Worm (Caenorhabditis elegans) whole organism, L4 larva: ENCODE data around the gene srsx-17.
A peak's percentile ranks its signal among the peaks of the same experiment; 100 is the strongest.

Experiments used
- F49E8.2 ChIP-seq: sonication (generic microtip); optimal IDR thresholded peaks from 2 replicates; lab custom pipeline; 2016; ENCODE audit warnings: missing compliant biosample characterization, mild to moderate bottlenecking, missing genetic modification characterization, borderline replicate concordance
- aly-2 ChIP-seq: sonication (generic microtip); optimal IDR thresholded peaks from 2 replicates; lab custom pipeline; 2018; ENCODE audit warnings: missing biosample characterization, missing genetic modification characterization
- dmd-9 ChIP-seq: fragments of 200-800 bp; sonication (Bioruptor generic); IDR thresholded peaks from 2 replicates; pipeline ENCODE4 v1.3.6; 2022; ENCODE audit warnings: missing genetic modification reagents, missing genetic modification characterization, missing compliant biosample characterization
- lim-7 ChIP-seq: fragments of 200-800 bp; sonication (Bioruptor generic); IDR thresholded peaks from 2 replicates; pipeline ENCODE4 v1.3.6; 2022; ENCODE audit warnings: missing genetic modification characterization, missing compliant biosample characterization
- vab-7 ChIP-seq: fragments of 200-800 bp; sonication (Bioruptor generic); IDR thresholded peaks from 2 replicates; pipeline ENCODE4 v1.3.6; 2022; ENCODE audit warnings: missing genetic modification reagents, missing genetic modification characterization, missing compliant biosample characterization

DNA sequence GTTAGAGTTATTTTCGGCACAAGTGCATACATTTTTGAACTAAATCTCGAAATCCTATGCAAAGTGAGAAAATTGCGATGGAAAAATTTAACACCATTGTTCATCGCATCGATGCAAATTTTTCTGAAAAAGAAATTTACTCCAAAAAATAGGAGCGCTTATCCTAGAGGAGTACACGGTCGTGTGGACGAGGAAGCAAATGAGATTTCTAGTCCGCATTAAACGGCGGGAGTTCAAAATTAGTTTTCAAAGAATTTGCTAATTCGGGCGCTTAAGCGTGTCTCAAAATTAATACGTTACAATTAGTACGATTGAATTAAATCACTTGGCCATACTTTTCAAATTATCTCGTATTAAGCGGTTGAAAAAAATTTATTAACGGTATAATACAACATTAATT lies 9.7 kb upstream of the srsx-17 start, which contains the start of gene lrpr-1:
- TF ChIP-seq dmd-9 (GFP tag; lab: Robert Waterston, UW) (peak; percentile 91), F49E8.2 (tag; lab: Kevin White, UChicago) (peak; percentile 52), aly-2 (tag; lab: Kevin White, UChicago) (no peak), lim-7 (GFP tag; lab: Robert Waterston, UW) (no peak), vab-7 (GFP tag; lab: Robert Waterston, UW) (no peak)
